Fruit fly (Drosophila melanogaster) whole organism, embryonic: ENCODE results near the gene Cyp4ac3.
A peak's percentile ranks its signal among the peaks of the same experiment; 100 is the strongest.

ENCODE experiments used
- Aef1 ChIP-seq: fragments of 200-800 bp; sonication (Bioruptor generic); IDR thresholded peaks from 3 replicates; pipeline ENCODE4 v1.3.6; 2022; ENCODE audit warnings: missing biosample characterization, missing genetic modification characterization
- Atf3 ChIP-seq: fragments of 200-800 bp; sonication (Bioruptor generic); optimal IDR thresholded peaks from 3 replicates; lab custom pipeline; 2016; ENCODE audit warnings: missing biosample characterization, missing genetic modification characterization
- CG10366 ChIP-seq: fragments of 200-800 bp; sonication (Bioruptor generic); IDR thresholded peaks from 2 replicates; pipeline ENCODE4 v1.3.6; 2022; ENCODE audit warnings: missing biosample characterization, missing genetic modification characterization
- CG10654 ChIP-seq: fragments of 200-800 bp; sonication (Bioruptor generic); optimal IDR thresholded peaks from 2 replicates; lab custom pipeline; 2016; ENCODE audit warnings: missing biosample characterization, missing genetic modification characterization
- CG14710 ChIP-seq: fragments of 200-800 bp; sonication (Bioruptor generic); optimal IDR thresholded peaks from 3 replicates; lab custom pipeline; 2019; ENCODE audit warnings: missing biosample characterization, mild to moderate bottlenecking, missing genetic modification characterization, moderate library complexity
- CG15011 ChIP-seq: fragments of 200-800 bp; sonication (Bioruptor generic); optimal IDR thresholded peaks from 3 replicates; lab custom pipeline; 2018; ENCODE audit warnings: missing biosample characterization, mild to moderate bottlenecking, missing genetic modification characterization
- CG15269 ChIP-seq: fragments of 200-800 bp; sonication (Bioruptor generic); optimal IDR thresholded peaks from 2 replicates; lab custom pipeline; 2018; ENCODE audit warnings: missing biosample characterization, mild to moderate bottlenecking, missing genetic modification characterization, moderate library complexity
- CG17359 ChIP-seq: fragments of 200-800 bp; sonication (Bioruptor generic); optimal IDR thresholded peaks from 3 replicates; lab custom pipeline; 2018; ENCODE audit warnings: missing biosample characterization, mild to moderate bottlenecking, missing genetic modification characterization, moderate library complexity
- CG18599 ChIP-seq: fragments of 200-800 bp; sonication (Bioruptor generic); optimal IDR thresholded peaks from 3 replicates; lab custom pipeline; 2017; ENCODE audit warnings: missing biosample characterization, missing genetic modification characterization, mild to moderate bottlenecking, moderate library complexity, missing genetic modification reagents
- CG2875 ChIP-seq: fragments of 200-800 bp; sonication (Bioruptor generic); optimal IDR thresholded peaks from 2 replicates; lab custom pipeline; 2017; ENCODE audit warnings: missing biosample characterization, mild to moderate bottlenecking, missing genetic modification characterization, missing genetic modification reagents
- CG30020 ChIP-seq: fragments of 200-800 bp; optimal IDR thresholded peaks from 2 replicates; lab custom pipeline; 2019; ENCODE audit warnings: missing biosample characterization, mild to moderate bottlenecking, missing genetic modification characterization, moderate library complexity
- CG31365 ChIP-seq: fragments of 200-800 bp; sonication (Bioruptor generic); optimal IDR thresholded peaks from 2 replicates; lab custom pipeline; 2018; ENCODE audit warnings: missing biosample characterization, mild to moderate bottlenecking, missing genetic modification characterization
- CG3281 ChIP-seq: fragments of 200-800 bp; sonication (Bioruptor generic); optimal IDR thresholded peaks from 3 replicates; lab custom pipeline; 2017; ENCODE audit warnings: missing biosample characterization, mild to moderate bottlenecking, missing genetic modification characterization
- CG34422 ChIP-seq: fragments of 200-800 bp; sonication (Bioruptor generic); IDR thresholded peaks from 3 replicates; pipeline ENCODE4 v1.3.6; 2022; ENCODE audit warnings: missing biosample characterization, missing genetic modification characterization
- CG4282 ChIP-seq: fragments of 200-800 bp; sonication (Bioruptor generic); optimal IDR thresholded peaks from 2 replicates; lab custom pipeline; 2016; ENCODE audit warnings: missing biosample characterization, missing genetic modification characterization
- CG4360 ChIP-seq: fragments of 200-800 bp; sonication (Bioruptor generic); IDR thresholded peaks from 2 replicates; pipeline ENCODE4 v1.3.6; 2022; ENCODE audit warnings: missing biosample characterization, missing genetic modification characterization
- CG5953 ChIP-seq: fragments of 200-800 bp; sonication (Bioruptor generic); IDR thresholded peaks from 2 replicates; pipeline ENCODE4 v1.3.6; 2022; ENCODE audit warnings: missing biosample characterization, missing genetic modification characterization
- CG6683 ChIP-seq: fragments of 200-800 bp; sonication (Bioruptor generic); optimal IDR thresholded peaks from 2 replicates; lab custom pipeline; 2017; ENCODE audit warnings: missing biosample characterization, mild to moderate bottlenecking, missing genetic modification characterization, missing genetic modification reagents
- CG6791 ChIP-seq: fragments of 200-800 bp; sonication (Bioruptor generic); IDR thresholded peaks from 3 replicates; pipeline ENCODE4 v1.3.6; 2022; ENCODE audit warnings: missing biosample characterization, missing genetic modification characterization; ENCODE audit not compliant: partially characterized antibody
- Chrac-16 ChIP-seq: fragments of 200-800 bp; sonication (Bioruptor generic); optimal IDR thresholded peaks from 3 replicates; lab custom pipeline; 2016; ENCODE audit warnings: missing biosample characterization, missing genetic modification characterization
- Deaf1 ChIP-seq: fragments of 200-800 bp; optimal IDR thresholded peaks from 3 replicates; lab custom pipeline; 2019; ENCODE audit warnings: missing biosample characterization, mild to moderate bottlenecking, missing genetic modification characterization, moderate library complexity
- Fer2 ChIP-seq: fragments of 200-800 bp; sonication (Bioruptor generic); optimal IDR thresholded peaks from 2 replicates; lab custom pipeline; 2018; ENCODE audit warnings: missing biosample characterization, mild to moderate bottlenecking, missing genetic modification characterization, moderate library complexity
- Hey ChIP-seq: fragments of 200-800 bp; sonication (Bioruptor generic); optimal IDR thresholded peaks from 3 replicates; lab custom pipeline; 2018; ENCODE audit warnings: missing biosample characterization, mild to moderate bottlenecking, missing genetic modification characterization
- Hr3 ChIP-seq: fragments of 200-800 bp; sonication (Bioruptor generic); optimal IDR thresholded peaks from 3 replicates; lab custom pipeline; 2016; ENCODE audit warnings: missing biosample characterization, missing genetic modification characterization
- MESR4 ChIP-seq: fragments of 200-800 bp; sonication (Bioruptor generic); optimal IDR thresholded peaks from 2 replicates; lab custom pipeline; 2018; ENCODE audit warnings: missing biosample characterization, mild to moderate bottlenecking, missing genetic modification characterization, moderate library complexity
- Meics ChIP-seq: fragments of 200-800 bp; sonication (Bioruptor generic); optimal IDR thresholded peaks from 2 replicates; lab custom pipeline; 2017; ENCODE audit warnings: missing biosample characterization, mild to moderate bottlenecking, missing genetic modification characterization
- Nf-YC ChIP-seq: fragments of 200-800 bp; optimal IDR thresholded peaks from 3 replicates; lab custom pipeline; 2019; ENCODE audit warnings: missing biosample characterization, mild to moderate bottlenecking, missing genetic modification characterization, moderate library complexity
- Optix ChIP-seq: fragments of 200-800 bp; sonication (Bioruptor generic); IDR thresholded peaks from 3 replicates; pipeline ENCODE4 v1.3.6; 2022; ENCODE audit warnings: missing biosample characterization, missing genetic modification characterization
- Pdp1 ChIP-seq, 2 experiments: fragments of 200-800 bp; sonication (Bioruptor generic); optimal IDR thresholded peaks; 3 replicates each; lab custom pipeline; 2016; ENCODE audit warnings: missing biosample characterization in 2 of 2, missing genetic modification characterization in 2 of 2, mild to moderate bottlenecking in 1 of 2, moderate library complexity in 1 of 2
- Ptx1 ChIP-seq: fragments of 200-800 bp; sonication (Bioruptor generic); IDR thresholded peaks from 2 replicates; pipeline ENCODE4 v1.3.6; 2022; ENCODE audit warnings: missing biosample characterization, missing genetic modification characterization
- TFAM ChIP-seq: fragments of 200-800 bp; sonication (Bioruptor generic); optimal IDR thresholded peaks from 2 replicates; lab custom pipeline; 2017; ENCODE audit warnings: missing biosample characterization, missing genetic modification characterization, inconsistent platforms
- Taf1 ChIP-seq: fragments of 200-800 bp; sonication (Bioruptor generic); IDR thresholded peaks from 2 replicates; pipeline ENCODE4 v1.3.6; 2022; ENCODE audit warnings: missing biosample characterization, missing genetic modification characterization
- amos ChIP-seq: fragments of 200-800 bp; sonication (Bioruptor generic); IDR thresholded peaks from 2 replicates; pipeline ENCODE4 v1.3.6; 2022; ENCODE audit warnings: missing biosample characterization, missing genetic modification characterization; ENCODE audit not compliant: partially characterized antibody
- bab2 ChIP-seq: fragments of 200-800 bp; sonication (Bioruptor generic); optimal IDR thresholded peaks from 2 replicates; lab custom pipeline; 2016; ENCODE audit warnings: missing biosample characterization, missing genetic modification characterization
- cg ChIP-seq: fragments of 200-800 bp; sonication (Bioruptor generic); optimal IDR thresholded peaks from 3 replicates; lab custom pipeline; 2019; ENCODE audit warnings: missing biosample characterization, mild to moderate bottlenecking, missing genetic modification characterization, moderate library complexity
- crol ChIP-seq: fragments of 200-800 bp; sonication (Bioruptor generic); IDR thresholded peaks from 2 replicates; pipeline ENCODE4 v1.3.6; 2022; ENCODE audit warnings: missing biosample characterization, missing genetic modification characterization
- cwo ChIP-seq: fragments of 200-800 bp; sonication (Bioruptor generic); optimal IDR thresholded peaks from 3 replicates; lab custom pipeline; 2017; ENCODE audit warnings: missing biosample characterization, missing genetic modification characterization, mild to moderate bottlenecking, moderate library complexity, missing genetic modification reagents
- dan ChIP-seq: fragments of 200-800 bp; sonication (Bioruptor generic); IDR thresholded peaks from 2 replicates; pipeline ENCODE4 v1.3.6; 2022; ENCODE audit warnings: missing biosample characterization, missing genetic modification characterization
- disco-r ChIP-seq: fragments of 200-800 bp; sonication (Bioruptor generic); optimal IDR thresholded peaks from 2 replicates; lab custom pipeline; 2016; ENCODE audit warnings: missing biosample characterization, missing genetic modification characterization
- kni ChIP-seq: fragments of 200-800 bp; sonication (Bioruptor generic); optimal IDR thresholded peaks from 3 replicates; lab custom pipeline; 2017; ENCODE audit warnings: mild to moderate bottlenecking, missing biosample characterization, missing genetic modification reagents, missing genetic modification characterization
- lbe ChIP-seq: fragments of 200-800 bp; sonication (Bioruptor generic); optimal IDR thresholded peaks from 2 replicates; lab custom pipeline; 2016; ENCODE audit warnings: missing biosample characterization, mild to moderate bottlenecking, missing genetic modification characterization
- lmd ChIP-seq: fragments of 200-800 bp; sonication (Bioruptor generic); IDR thresholded peaks from 2 replicates; pipeline ENCODE4 v1.3.6; 2022; ENCODE audit warnings: missing biosample characterization, missing genetic modification characterization
- mam ChIP-seq: fragments of 200-800 bp; sonication (Bioruptor generic); optimal IDR thresholded peaks from 3 replicates; lab custom pipeline; 2016; ENCODE audit warnings: missing biosample characterization, missing genetic modification characterization
- ranshi ChIP-seq: fragments of 200-800 bp; sonication (Bioruptor generic); IDR thresholded peaks from 2 replicates; pipeline ENCODE4 v1.3.6; 2022; ENCODE audit warnings: missing biosample characterization, missing genetic modification characterization
- repo ChIP-seq: fragments of 200-800 bp; sonication (Bioruptor generic); optimal IDR thresholded peaks from 2 replicates; lab custom pipeline; 2016; ENCODE audit warnings: missing biosample characterization, missing genetic modification characterization
- shn ChIP-seq: fragments of 200-800 bp; sonication (Bioruptor generic); optimal IDR thresholded peaks from 3 replicates; lab custom pipeline; 2016; ENCODE audit warnings: missing biosample characterization, missing genetic modification characterization
- sima ChIP-seq: fragments of 200-800 bp; sonication (Bioruptor generic); optimal IDR thresholded peaks from 2 replicates; lab custom pipeline; 2016; ENCODE audit warnings: missing biosample characterization, missing genetic modification characterization
- sna ChIP-seq: fragments of 200-800 bp; sonication (Bioruptor generic); IDR thresholded peaks from 2 replicates; pipeline ENCODE4 v1.3.6; 2022; ENCODE audit warnings: missing biosample characterization, missing genetic modification characterization; ENCODE audit not compliant: partially characterized antibody
- usp ChIP-seq: fragments of >200 bp; optimal IDR thresholded peaks from 2 replicates; lab custom pipeline; 2017; ENCODE audit warnings: missing biosample characterization, missing genetic modification characterization

Cyp4ac3 gene

DNA sequence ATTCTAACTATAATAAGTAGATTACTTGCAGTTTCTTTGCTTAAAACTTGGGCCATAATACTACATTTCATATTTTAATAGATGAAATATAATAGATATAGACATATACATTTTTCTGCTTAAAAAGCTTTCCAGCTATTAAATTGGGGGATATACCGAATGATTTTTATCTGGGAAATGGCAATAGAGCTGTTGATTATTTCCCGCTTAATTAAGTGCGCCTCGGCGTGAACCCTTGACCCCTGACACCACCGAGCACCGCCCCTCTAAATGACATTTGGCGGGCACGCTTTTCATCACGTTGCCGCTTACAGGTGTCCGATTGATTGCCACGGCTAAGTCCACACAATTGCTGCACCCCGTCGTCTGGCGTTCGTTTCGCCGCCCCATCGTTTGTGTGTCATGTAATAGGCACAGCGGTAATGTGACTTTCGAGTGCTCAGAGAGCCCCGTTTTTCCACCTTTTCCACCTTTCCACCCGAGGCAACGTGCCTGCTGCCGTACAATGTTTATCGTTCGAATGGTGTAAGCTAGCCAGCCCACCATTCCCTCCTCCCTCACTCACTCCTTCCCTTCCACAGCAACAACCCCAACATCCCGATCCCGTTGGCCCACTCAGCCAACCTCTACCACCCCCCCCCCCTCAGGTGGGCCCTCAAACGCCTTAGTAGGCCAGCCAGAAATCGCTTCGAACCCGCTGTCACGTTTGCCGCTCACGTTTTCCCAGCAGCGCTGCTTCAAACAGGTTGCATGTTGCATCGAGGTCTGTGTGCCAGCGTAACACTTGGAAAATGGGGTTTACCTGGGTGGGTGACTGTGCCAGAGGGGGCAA lies 32.7 kb downstream of the Cyp4ac3 start (continued):
- TF ChIP-seq cg (GFP tag; lab: Kevin White, UChicago) (peak; percentile 31), TFAM (GFP tag; lab: Kevin White, UChicago) (no peak), Aef1 (no peak), kni (GFP tag; lab: Kevin White, UChicago) (peak; percentile 95), CG3281 (no peak), CG2875 (no peak), Ptx1 (no peak), CG14710 (tag; lab: Kevin White, UChicago) (no peak), CG4282 (GFP tag; lab: Kevin White, UChicago) (no peak), dan (GFP tag; lab: Robert Waterston, UW) (no peak), lbe (no peak), disco-r (GFP tag; lab: Kevin White, UChicago) (no peak), CG4360 (GFP tag; lab: Robert Waterston, UW) (no peak; the same call in 1 of the 2 replicates), usp (GFP tag; lab: Kevin White, UChicago) (no peak), CG30020 (tag; lab: Kevin White, UChicago) (no peak), CG34422 (GFP tag; lab: Robert Waterston, UW) (no peak), ranshi (no peak), sima (GFP tag; lab: Kevin White, UChicago) (no peak), repo (GFP tag; lab: Kevin White, UChicago) (no peak), mam (no peak), CG6791 (peak; percentile 82), Meics (GFP tag; lab: Kevin White, UChicago) (no peak), lmd (GFP tag; lab: Robert Waterston, UW) (no peak), Pdp1 (GFP tag; optimal IDR thresholded peaks at IDR 0.05; lab: Kevin White, UChicago) (peak in 1 of 2 experiments; percentile 77), Nf-YC (tag; lab: Kevin White, UChicago) (no peak), CG6683 (GFP tag; lab: Kevin White, UChicago) (no peak), shn (GFP tag; lab: Kevin White, UChicago) (no peak), amos (GFP tag; lab: Robert Waterston, UW) (no peak), Taf1 (GFP tag; lab: Robert Waterston, UW) (no peak), MESR4 (GFP tag; lab: Kevin White, UChicago) (no peak), sna (GFP tag; lab: Robert Waterston, UW) (peak; percentile 35; the same call in 1 of the 2 replicates), Atf3 (no peak), bab2 (GFP tag; lab: Kevin White, UChicago) (no peak), Chrac-16 (GFP tag; lab: Kevin White, UChicago) (no peak), crol (peak; percentile 99), Hr3 (GFP tag; lab: Kevin White, UChicago) (peak; percentile 10), CG17359 (tag; lab: Kevin White, UChicago) (no peak), CG10366 (no peak), CG5953 (GFP tag; lab: Robert Waterston, UW) (0 out of 2 replicates have a peak, but pooled peaks have one; percentile 6), Fer2 (no peak), Optix (GFP tag; lab: Robert Waterston, UW) (no peak), CG18599 (GFP tag; lab: Kevin White, UChicago) (peak; percentile 20), CG31365 (tag; lab: Kevin White, UChicago) (no peak), cwo (GFP tag; lab: Kevin White, UChicago) (peak; percentile 92), CG15269 (tag; lab: Kevin White, UChicago) (no peak), Hey (tag; lab: Kevin White, UChicago) (no peak), CG15011 (GFP tag; lab: Kevin White, UChicago) (no peak), Deaf1 (peak; percentile 30), CG10654 (GFP tag; lab: Kevin White, UChicago) (no peak)
